Worm (Caenorhabditis elegans): ENCODE measurements around the gene dyrb-1.

dyrb-1 gene

ce11 chrII:9141110-9141509 lies 34.2 kb upstream of the dyrb-1 start:
- TF ChIP-seq F13C5.2 (tag; optimal IDR thresholded peaks at IDR 0.05) = no peak
- TF ChIP-seq hmg-4 (GFP tag; optimal IDR thresholded peaks at IDR 0.05) = no peak
- TF ChIP-seq sea-1 (GFP tag; conservative IDR thresholded peaks at IDR 0.05) = no peak
- TF ChIP-seq ets-7 (tag; optimal IDR thresholded peaks at IDR 0.05) = no peak
- TF ChIP-seq scrt-1 (GFP tag; IDR thresholded peaks at IDR 0.05) = no peak
- no peak for TF ChIP-seq B0310.2 (tag; optimal IDR thresholded peaks at IDR 0.05)
- no peak for TF ChIP-seq ceh-13 (GFP tag; optimal IDR thresholded peaks at IDR 0.05)
- no peak for TF ChIP-seq ceh-36 (tag; optimal IDR thresholded peaks at IDR 0.05)
- TF ChIP-seq hnd-1 (tag; optimal IDR thresholded peaks at IDR 0.05) = no peak
- TF ChIP-seq tbx-11 (GFP tag; IDR thresholded peaks at IDR 0.05) = no peak
- TF ChIP-seq hmbx-1 (tag; optimal IDR thresholded peaks at IDR 0.05) = no peak
- TF ChIP-seq ama-1 (optimal IDR thresholded peaks at IDR 0.05) = no peak
- TF ChIP-seq tra-4 (tag; optimal IDR thresholded peaks at IDR 0.05) = no peak
- TF ChIP-seq aly-1 (tag; optimal IDR thresholded peaks at IDR 0.05) = no peak
- TF ChIP-seq flt-1 (GFP tag; IDR thresholded peaks at IDR 0.05) = no peak

- TF ChIP-seq ceh-13 (GFP tag; optimal IDR thresholded peaks at IDR 0.05) (no peak), aly-1 (tag; optimal IDR thresholded peaks at IDR 0.05) (no peak), ceh-36 (tag; optimal IDR thresholded peaks at IDR 0.05) (no peak), ama-1 (optimal IDR thresholded peaks at IDR 0.05) (no peak), tra-4 (tag; optimal IDR thresholded peaks at IDR 0.05) (no peak), hmbx-1 (tag; optimal IDR thresholded peaks at IDR 0.05) (no peak), F13C5.2 (tag; optimal IDR thresholded peaks at IDR 0.05) (no peak)
Observed at ce11 chrII:9139172-9139700, 32.3 kb upstream of the dyrb-1 start, which contains the start of gene Y9C2UA.1. Gene Y9C2UA.1 (plus strand): TSS chrII:9139650.

ce11 chrII:9137803-9138202 lies 30.9 kb upstream of the dyrb-1 start, which contains the start of gene C16D2.3:
Gene C16D2.3 (plus strand): TSS chrII:9138103.
- TF ChIP-seq hmg-4 (GFP tag; optimal IDR thresholded peaks at IDR 0.05) (no peak), ets-7 (tag; optimal IDR thresholded peaks at IDR 0.05) (no peak), tbx-37 (GFP tag; conservative IDR thresholded peaks at IDR 0.05) (no peak), sea-1 (GFP tag; conservative IDR thresholded peaks at IDR 0.05) (no peak), aly-1 (tag; optimal IDR thresholded peaks at IDR 0.05) (no peak), scrt-1 (GFP tag; IDR thresholded peaks at IDR 0.05) (no peak)

ce11 chrII:9135878-9136277 lies 28.9 kb upstream of the dyrb-1 start, which contains the start of gene nlp-78:
Gene nlp-78 (plus strand): TSS chrII:9136178.
- no peak for TF ChIP-seq flt-1 (GFP tag; IDR thresholded peaks at IDR 0.05)
- TF ChIP-seq sea-1 (GFP tag; conservative IDR thresholded peaks at IDR 0.05) = no peak
- TF ChIP-seq hmg-4 (GFP tag; optimal IDR thresholded peaks at IDR 0.05) = no peak
- TF ChIP-seq scrt-1 (GFP tag; IDR thresholded peaks at IDR 0.05) = no peak

ce11 chrII:9132338-9132737 lies 25.4 kb upstream of the dyrb-1 start:
- TF ChIP-seq hnd-1 (tag; optimal IDR thresholded peaks at IDR 0.05) (no peak), pes-1 (GFP tag; IDR thresholded peaks at IDR 0.05) (no peak), ceh-36 (tag; optimal IDR thresholded peaks at IDR 0.05) (no peak), hmg-4 (GFP tag; optimal IDR thresholded peaks at IDR 0.05) (no peak), ama-1 (optimal IDR thresholded peaks at IDR 0.05) (no peak), tbx-37 (GFP tag; conservative IDR thresholded peaks at IDR 0.05) (no peak), tbx-11 (GFP tag; IDR thresholded peaks at IDR 0.05) (no peak), sea-1 (GFP tag; conservative IDR thresholded peaks at IDR 0.05) (no peak), ceh-13 (GFP tag; optimal IDR thresholded peaks at IDR 0.05) (no peak)

ce11 chrII:9131363-9131762 lies 24.4 kb upstream of the dyrb-1 start, which contains the start of gene C16D2.1:
Gene C16D2.1 (plus strand): TSS chrII:9131663.
- TF ChIP-seq scrt-1 (GFP tag; IDR thresholded peaks at IDR 0.05) (no peak), pes-1 (GFP tag; IDR thresholded peaks at IDR 0.05) (no peak), aly-1 (tag; optimal IDR thresholded peaks at IDR 0.05) (no peak), sea-1 (GFP tag; conservative IDR thresholded peaks at IDR 0.05) (no peak), tra-4 (tag; optimal IDR thresholded peaks at IDR 0.05) (no peak), hnd-1 (tag; optimal IDR thresholded peaks at IDR 0.05) (no peak), hmg-4 (GFP tag; optimal IDR thresholded peaks at IDR 0.05) (no peak), flt-1 (GFP tag; IDR thresholded peaks at IDR 0.05) (no peak), F13C5.2 (tag; optimal IDR thresholded peaks at IDR 0.05) (no peak), tbx-37 (GFP tag; conservative IDR thresholded peaks at IDR 0.05) (no peak), ets-7 (tag; optimal IDR thresholded peaks at IDR 0.05) (no peak), hmbx-1 (tag; optimal IDR thresholded peaks at IDR 0.05) (no peak), ceh-36 (tag; optimal IDR thresholded peaks at IDR 0.05) (no peak), tbx-11 (GFP tag; IDR thresholded peaks at IDR 0.05) (no peak), ceh-13 (GFP tag; optimal IDR thresholded peaks at IDR 0.05) (no peak), B0310.2 (tag; optimal IDR thresholded peaks at IDR 0.05) (no peak), ama-1 (optimal IDR thresholded peaks at IDR 0.05) (no peak)

ce11 chrII:9130339-9130738 lies 23.4 kb upstream of the dyrb-1 start:
- TF ChIP-seq pes-1 (GFP tag; IDR thresholded peaks at IDR 0.05) = no peak
- TF ChIP-seq ceh-36 (tag; optimal IDR thresholded peaks at IDR 0.05) = peak; percentile 19
- no peak for TF ChIP-seq flt-1 (GFP tag; IDR thresholded peaks at IDR 0.05)
- no peak for TF ChIP-seq aly-1 (tag; optimal IDR thresholded peaks at IDR 0.05)
- no peak for TF ChIP-seq hmbx-1 (tag; optimal IDR thresholded peaks at IDR 0.05)

- TF ChIP-seq ceh-13 (GFP tag; optimal IDR thresholded peaks at IDR 0.05) (no peak), ama-1 (optimal IDR thresholded peaks at IDR 0.05) (no peak), aly-1 (tag; optimal IDR thresholded peaks at IDR 0.05) (no peak), tbx-11 (GFP tag; IDR thresholded peaks at IDR 0.05) (no peak), hnd-1 (tag; optimal IDR thresholded peaks at IDR 0.05) (no peak), hmg-4 (GFP tag; optimal IDR thresholded peaks at IDR 0.05) (no peak), ceh-36 (tag; optimal IDR thresholded peaks at IDR 0.05) (no peak), sea-1 (GFP tag; conservative IDR thresholded peaks at IDR 0.05) (no peak), tbx-37 (GFP tag; conservative IDR thresholded peaks at IDR 0.05) (no peak), scrt-1 (GFP tag; IDR thresholded peaks at IDR 0.05) (no peak), hmbx-1 (tag; optimal IDR thresholded peaks at IDR 0.05) (no peak), flt-1 (GFP tag; IDR thresholded peaks at IDR 0.05) (no peak), pes-1 (GFP tag; IDR thresholded peaks at IDR 0.05) (no peak), B0310.2 (tag; optimal IDR thresholded peaks at IDR 0.05) (no peak), ets-7 (tag; optimal IDR thresholded peaks at IDR 0.05) (no peak)
Observed at ce11 chrII:9128132-9128531, 21.2 kb upstream of the dyrb-1 start.
